Worm (Caenorhabditis elegans) whole organism, late embryonic: ENCODE measurements around the gene cyp-14A2.

Source experiments
- C38D4.7 ChIP-seq: fragments of 200-800 bp; sonication (Bioruptor generic); optimal IDR thresholded peaks from 2 replicates; lab custom pipeline; 2018; ENCODE audit warnings: mild to moderate bottlenecking, missing genetic modification characterization, moderate library complexity, missing compliant biosample characterization
- K09A11.1 ChIP-seq: sonication (generic microtip); optimal IDR thresholded peaks from 2 replicates; lab custom pipeline; 2017; ENCODE audit warnings: antibody characterized with exemption, mild to moderate bottlenecking, missing genetic modification characterization, missing compliant biosample characterization; ENCODE audit not compliant: insufficient read depth
- ama-1 ChIP-seq: fragments of 150-350 bp; optimal IDR thresholded peaks from 2 replicates; lab custom pipeline; 2014
- ceh-14 ChIP-seq: sonication (generic microtip); optimal IDR thresholded peaks from 2 replicates; lab custom pipeline; 2016; ENCODE audit warnings: missing genotype, missing genetic modification characterization, missing compliant biosample characterization
- ceh-6 ChIP-seq: fragments of 200-800 bp; sonication (Bioruptor generic); optimal IDR thresholded peaks from 2 replicates; lab custom pipeline; 2018; ENCODE audit warnings: mild to moderate bottlenecking, missing genetic modification characterization, missing compliant biosample characterization
- gmeb-2 ChIP-seq: sonication (generic microtip); optimal IDR thresholded peaks from 2 replicates; lab custom pipeline; 2016; ENCODE audit warnings: missing genetic modification characterization, inconsistent platforms, missing compliant biosample characterization
- hlh-15 ChIP-seq: sonication (generic microtip); optimal IDR thresholded peaks from 2 replicates; lab custom pipeline; 2016; ENCODE audit warnings: missing genetic modification characterization, missing compliant biosample characterization
- lim-6 ChIP-seq: sonication (generic microtip); optimal IDR thresholded peaks from 2 replicates; lab custom pipeline; 2016; ENCODE audit warnings: missing genetic modification characterization, missing compliant biosample characterization
- odd-2 ChIP-seq: sonication (generic microtip); optimal IDR thresholded peaks from 2 replicates; lab custom pipeline; 2017; ENCODE audit warnings: antibody characterized with exemption, mild to moderate bottlenecking, missing genetic modification characterization, missing compliant biosample characterization
- pag-3 ChIP-seq: sonication (generic microtip); optimal IDR thresholded peaks from 2 replicates; lab custom pipeline; 2016; ENCODE audit warnings: missing compliant biosample characterization, missing genetic modification characterization, borderline replicate concordance
- pat-9 ChIP-seq: fragments of 200-800 bp; sonication (Bioruptor generic); optimal IDR thresholded peaks from 2 replicates; lab custom pipeline; 2018; ENCODE audit warnings: mild to moderate bottlenecking, missing genetic modification characterization, moderate library complexity, missing compliant biosample characterization
- pqm-1 ChIP-seq: sonication (generic microtip); optimal IDR thresholded peaks from 2 replicates; lab custom pipeline; 2016; ENCODE audit warnings: missing genetic modification characterization, missing compliant biosample characterization
- pros-1 ChIP-seq: fragments of 150-350 bp; optimal IDR thresholded peaks from 2 replicates; lab custom pipeline; 2014; ENCODE audit warnings: missing biosample characterization, missing genetic modification reagents, missing genetic modification characterization
- sdc-2 ChIP-seq: sonication (generic microtip); optimal IDR thresholded peaks from 2 replicates; lab custom pipeline; 2016; ENCODE audit warnings: missing genotype, missing genetic modification characterization, missing compliant biosample characterization
- syd-9 ChIP-seq: sonication (generic microtip); optimal IDR thresholded peaks from 2 replicates; lab custom pipeline; 2016; ENCODE audit warnings: mild to moderate bottlenecking, missing genetic modification characterization, moderate library complexity, missing compliant biosample characterization

The cyp-14A2 gene

DNA sequence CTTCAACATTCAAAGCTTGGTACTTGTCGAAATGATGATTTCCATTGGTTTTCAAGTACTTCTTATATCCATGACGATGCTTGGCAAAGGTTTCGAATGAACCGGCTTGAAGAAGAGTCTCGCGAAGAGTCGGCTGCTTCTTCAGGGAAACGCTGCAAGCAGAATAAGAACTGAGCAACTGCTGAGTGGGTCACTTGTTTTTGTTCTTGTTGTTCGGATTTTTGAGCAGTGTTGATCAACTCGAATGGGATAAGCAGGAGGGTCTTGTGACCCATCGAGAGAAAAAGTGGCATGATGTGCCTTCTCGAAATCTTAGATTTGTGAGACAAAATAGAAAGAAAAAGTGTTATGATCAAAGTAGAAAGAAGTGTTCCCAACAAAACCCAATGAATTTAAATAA, 48.9 kb downstream of the cyp-14A2 start:
- TF ChIP-seq K09A11.1 (tag; lab: Kevin White, UChicago), result no peak
- no peak for TF ChIP-seq ama-1 (lab: Kevin White, UChicago)
- no peak for TF ChIP-seq lim-6 (tag; lab: Kevin White, UChicago)
- TF ChIP-seq C38D4.7 (GFP tag; lab: Kevin White, UChicago), result no peak
- TF ChIP-seq odd-2 (tag; lab: Kevin White, UChicago), result no peak
- no peak for TF ChIP-seq ceh-14 (tag; lab: Kevin White, UChicago)

DNA sequence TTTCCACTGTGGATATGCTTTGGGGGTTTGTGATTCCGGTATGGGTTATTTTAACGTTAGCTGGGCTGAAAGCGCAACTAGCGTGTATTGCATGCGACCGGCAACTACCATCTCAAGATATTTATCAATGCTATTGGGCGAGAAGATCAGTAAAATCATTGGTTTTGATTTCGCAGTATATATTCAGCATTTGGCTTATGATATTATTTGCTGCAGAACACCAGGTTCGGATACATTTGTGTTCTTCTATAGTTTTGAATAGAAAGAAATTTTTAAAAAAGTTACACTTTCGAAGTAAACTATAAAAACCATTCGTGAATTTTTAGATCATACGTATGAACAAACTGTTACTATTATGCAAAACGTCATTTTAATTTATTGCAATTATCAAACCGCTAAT, 51.5 kb downstream of the cyp-14A2 start:
- TF ChIP-seq pqm-1 (no peak), pat-9 (no peak), pag-3 (tag; lab: Kevin White, UChicago) (no peak), pros-1 (tag; lab: Kevin White, UChicago) (no peak), K09A11.1 (tag; lab: Kevin White, UChicago) (no peak), ceh-6 (GFP tag; lab: Kevin White, UChicago) (no peak), syd-9 (tag; lab: Kevin White, UChicago) (no peak), hlh-15 (tag; lab: Kevin White, UChicago) (no peak), gmeb-2 (tag; lab: Kevin White, UChicago) (no peak), sdc-2 (no peak)
